Worm (Caenorhabditis elegans) whole organism, L4 larva: ENCODE data around the gene oops-1.

Source experiments
- F49E8.2 ChIP-seq: sonication (generic microtip); optimal IDR thresholded peaks from 2 replicates; lab custom pipeline; 2016; ENCODE audit warnings: missing compliant biosample characterization, mild to moderate bottlenecking, missing genetic modification characterization, borderline replicate concordance
- R02D3.7 ChIP-seq: fragments of 150-350 bp; sonication (generic microtip); optimal IDR thresholded peaks from 3 replicates; lab custom pipeline; 2014; ENCODE audit warnings: missing biosample characterization, missing genetic modification characterization
- Y48G9A.11 ChIP-seq: fragments of 200-800 bp; sonication (Bioruptor generic); IDR thresholded peaks from 2 replicates; pipeline ENCODE4 v1.3.6; 2022; ENCODE audit warnings: missing genetic modification reagents, missing genetic modification characterization, missing compliant biosample characterization
- Y75B8A.6 ChIP-seq: fragments of 200-800 bp; sonication (Bioruptor generic); IDR thresholded peaks from 2 replicates; pipeline ENCODE4 v1.3.6; 2022; ENCODE audit warnings: missing genetic modification reagents, missing genetic modification characterization, missing compliant biosample characterization
- ZK337.2 ChIP-seq: fragments of 200-800 bp; sonication (Bioruptor generic); IDR thresholded peaks from 2 replicates; pipeline ENCODE4 v1.3.6; 2022; ENCODE audit warnings: missing genetic modification reagents, missing genetic modification characterization, missing compliant biosample characterization
- aha-1 ChIP-seq: fragments of 150-350 bp; peaks from one replicate; lab custom pipeline; 2014; ENCODE audit warnings: missing biosample characterization, missing genetic modification characterization
- daf-16 ChIP-seq, 3 experiments: sonication (generic microtip); optimal IDR thresholded peaks; 2 replicates each; lab custom pipeline; 2016 to 2017; ENCODE audit warnings: missing genetic modification characterization in 3 of 3, missing genetic modification reagents in 3 of 3, mild to moderate bottlenecking in 2 of 3, missing compliant biosample characterization in 2 of 3, missing biosample characterization in 1 of 3, moderate library complexity in 1 of 3
- hlh-11 ChIP-seq: fragments of 200-800 bp; sonication (Bioruptor generic); optimal IDR thresholded peaks from 2 replicates; lab custom pipeline; 2018; ENCODE audit warnings: mild to moderate bottlenecking, missing genetic modification characterization, missing compliant biosample characterization
- hlh-30 ChIP-seq: sonication (generic microtip); optimal IDR thresholded peaks from 2 replicates; lab custom pipeline; 2017; ENCODE audit warnings: antibody characterized with exemption, mild to moderate bottlenecking, missing genetic modification characterization, missing compliant biosample characterization; ENCODE audit not compliant: insufficient read depth
- lin-29 ChIP-seq: fragments of 200-800 bp; sonication (Bioruptor generic); IDR thresholded peaks from 2 replicates; pipeline ENCODE4 v1.3.6; 2022; ENCODE audit warnings: missing genetic modification reagents, missing genetic modification characterization, missing compliant biosample characterization
- lin-38 ChIP-seq: fragments of 200-800 bp; sonication (Bioruptor generic); IDR thresholded peaks from 2 replicates; pipeline ENCODE4 v1.3.6; 2022; ENCODE audit warnings: missing genetic modification reagents, missing genetic modification characterization, missing compliant biosample characterization
- lin-39 ChIP-seq: fragments of 150-350 bp; optimal IDR thresholded peaks from 2 replicates; lab custom pipeline; 2014; ENCODE audit warnings: missing biosample characterization, missing genetic modification reagents, missing genetic modification characterization
- madf-9 ChIP-seq: fragments of 200-800 bp; sonication (Bioruptor generic); conservative IDR thresholded peaks from 2 replicates; pipeline ENCODE4 v1.3.6; 2022; ENCODE audit warnings: missing genetic modification reagents, missing genetic modification characterization, missing compliant biosample characterization
- mdt-29 ChIP-seq: fragments of 200-800 bp; sonication (Bioruptor generic); IDR thresholded peaks from 2 replicates; pipeline ENCODE4 v1.3.6; 2022; ENCODE audit warnings: missing genetic modification reagents, missing genetic modification characterization, missing compliant biosample characterization
- mxl-3 ChIP-seq: fragments of 200-800 bp; sonication (Bioruptor generic); optimal IDR thresholded peaks from 2 replicates; lab custom pipeline; 2018; ENCODE audit warnings: mild to moderate bottlenecking, missing genetic modification characterization, missing compliant biosample characterization
- nhr-11 ChIP-seq: fragments of 150-350 bp; optimal IDR thresholded peaks from 2 replicates; lab custom pipeline; 2014; ENCODE audit warnings: missing biosample characterization, missing genetic modification characterization
- nhr-25 ChIP-seq: sonication (generic microtip); optimal IDR thresholded peaks from 2 replicates; lab custom pipeline; 2017; ENCODE audit warnings: missing genetic modification characterization, mild to moderate bottlenecking, missing compliant biosample characterization, antibody characterized with exemption, moderate library complexity, borderline replicate concordance; ENCODE audit not compliant: insufficient read depth
- nhr-28 ChIP-seq: fragments of 150-350 bp; optimal IDR thresholded peaks from 2 replicates; lab custom pipeline; 2014; ENCODE audit warnings: missing biosample characterization, missing genetic modification characterization
- nhr-6 ChIP-seq: fragments of 150-350 bp; optimal IDR thresholded peaks from 2 replicates; lab custom pipeline; 2014; ENCODE audit warnings: missing biosample characterization, missing genetic modification characterization
- nhr-76 ChIP-seq: fragments of 150-350 bp; optimal IDR thresholded peaks from 2 replicates; lab custom pipeline; 2014; ENCODE audit warnings: missing biosample characterization, missing genetic modification characterization
- nhr-77 ChIP-seq: fragments of 150-350 bp; optimal IDR thresholded peaks from 2 replicates; lab custom pipeline; 2014; ENCODE audit warnings: missing biosample characterization, missing genetic modification characterization
- php-3 ChIP-seq: fragments of 200-800 bp; sonication (Bioruptor generic); IDR thresholded peaks from 2 replicates; pipeline ENCODE4 v1.3.6; 2022; ENCODE audit warnings: missing genetic modification reagents, missing genetic modification characterization, missing compliant biosample characterization
- set-16 ChIP-seq: fragments of 200-800 bp; sonication (Bioruptor generic); IDR thresholded peaks from 2 replicates; pipeline ENCODE4 v1.3.6; 2022; ENCODE audit warnings: missing genetic modification reagents, missing genetic modification characterization, missing compliant biosample characterization
- snpc-1.2 ChIP-seq: fragments of 200-800 bp; sonication (Bioruptor generic); IDR thresholded peaks from 2 replicates; pipeline ENCODE4 v1.3.6; 2022; ENCODE audit warnings: missing genetic modification reagents, missing genetic modification characterization, missing compliant biosample characterization
- snpc-4 ChIP-seq: fragments of 150-350 bp; optimal IDR thresholded peaks from 2 replicates; lab custom pipeline; 2014; ENCODE audit warnings: missing biosample characterization, missing genetic modification characterization
- spr-1 ChIP-seq: sonication (generic microtip); optimal IDR thresholded peaks from 2 replicates; lab custom pipeline; 2016; ENCODE audit warnings: mild to moderate bottlenecking, missing genetic modification characterization, missing compliant biosample characterization
- spr-3 ChIP-seq: fragments of 200-800 bp; sonication (Bioruptor generic); optimal IDR thresholded peaks from 2 replicates; lab custom pipeline; 2018; ENCODE audit warnings: mild to moderate bottlenecking, missing genetic modification characterization, missing compliant biosample characterization
- tra-1 ChIP-seq: fragments of 200-800 bp; sonication (Bioruptor generic); IDR thresholded peaks from 2 replicates; pipeline ENCODE4 v1.3.6; 2022; ENCODE audit warnings: missing genetic modification reagents, missing genetic modification characterization, missing compliant biosample characterization
- unc-130 ChIP-seq: sonication (generic microtip); optimal IDR thresholded peaks from 2 replicates; lab custom pipeline; 2016; ENCODE audit warnings: missing genetic modification reagents, missing genetic modification characterization, missing compliant biosample characterization
- unc-62 ChIP-seq, 3 experiments: fragments of 150-350 bp in 1 of 3; sonication (generic microtip); optimal IDR thresholded peaks in 2 of 3; peaks in 1 of 3; 1 replicate in 1 of 3; 2 replicates in 2 of 3; lab custom pipeline; 2014 to 2017; ENCODE audit warnings: missing biosample characterization in 3 of 3, missing genetic modification characterization in 3 of 3, missing genetic modification reagents in 3 of 3, missing genotype in 1 of 3
- zip-11 ChIP-seq: fragments of 200-800 bp; sonication (Bioruptor generic); IDR thresholded peaks from 2 replicates; pipeline ENCODE4 v1.3.6; 2022; ENCODE audit warnings: missing genetic modification characterization, missing compliant biosample characterization
- zip-2 ChIP-seq: fragments of 150-350 bp; optimal IDR thresholded peaks from 2 replicates; lab custom pipeline; 2014; ENCODE audit warnings: missing biosample characterization, missing genetic modification characterization

The oops-1 gene

DNA sequence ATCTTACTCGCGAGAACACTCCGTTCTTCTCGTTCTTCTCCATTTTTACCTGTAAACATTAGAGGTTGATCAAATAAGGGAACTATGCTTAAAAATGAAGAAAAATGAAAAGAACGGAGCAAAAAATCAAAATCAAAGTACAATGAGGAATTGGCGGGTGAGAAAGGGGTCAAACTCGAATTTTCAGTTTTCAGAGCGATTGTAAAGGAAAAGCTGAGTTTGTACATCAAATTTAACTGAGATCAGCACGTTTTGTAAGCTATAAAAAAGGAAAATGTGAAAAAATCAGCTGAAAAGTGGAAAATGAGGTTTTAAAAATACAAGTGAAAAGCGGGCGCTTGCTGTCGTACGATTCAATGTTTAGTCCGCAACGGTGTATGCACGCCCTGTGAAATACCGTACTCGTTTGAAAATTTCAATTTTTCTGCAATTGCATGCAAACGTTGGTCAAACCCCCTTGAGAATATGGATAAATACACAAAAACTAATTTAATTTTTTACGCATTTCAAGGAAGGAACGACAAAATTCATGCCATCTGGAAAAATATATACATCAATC, at the start of gene oops-1:
oops-1 (minus strand) TSS at position 51 of the 559 bp plus-strand sequence.
- TF ChIP-seq snpc-1.2 (peak; percentile 89), hlh-11 (tag; lab: Kevin White, UChicago) (no peak)

DNA sequence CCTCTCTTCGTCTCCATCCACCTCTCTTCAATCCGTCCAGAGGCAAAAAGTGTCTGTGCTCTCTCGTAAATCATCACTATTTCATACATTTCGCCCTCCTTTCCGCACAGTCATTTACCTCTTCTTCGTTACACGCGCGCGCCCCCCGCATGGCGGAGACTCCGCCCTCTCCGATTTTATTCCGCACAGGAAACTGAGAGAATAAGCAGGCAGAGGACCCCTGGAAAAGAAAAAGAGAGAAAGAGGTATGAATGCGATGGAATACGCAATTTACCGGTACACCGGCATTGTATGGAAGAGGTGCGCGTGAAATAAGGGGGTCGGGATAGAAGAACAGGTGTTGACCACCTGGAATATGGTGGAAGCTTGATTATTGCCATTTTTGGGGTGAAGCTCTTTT, 46.8 kb upstream of the oops-1 start:
- TF ChIP-seq mxl-3 (GFP tag; lab: Kevin White, UChicago) (peak; percentile 73), spr-1 (tag; lab: Kevin White, UChicago) (no peak), lin-39 (tag; lab: Kevin White, UChicago) (no peak), set-16 (GFP tag; lab: Robert Waterston, UW) (no peak)

DNA sequence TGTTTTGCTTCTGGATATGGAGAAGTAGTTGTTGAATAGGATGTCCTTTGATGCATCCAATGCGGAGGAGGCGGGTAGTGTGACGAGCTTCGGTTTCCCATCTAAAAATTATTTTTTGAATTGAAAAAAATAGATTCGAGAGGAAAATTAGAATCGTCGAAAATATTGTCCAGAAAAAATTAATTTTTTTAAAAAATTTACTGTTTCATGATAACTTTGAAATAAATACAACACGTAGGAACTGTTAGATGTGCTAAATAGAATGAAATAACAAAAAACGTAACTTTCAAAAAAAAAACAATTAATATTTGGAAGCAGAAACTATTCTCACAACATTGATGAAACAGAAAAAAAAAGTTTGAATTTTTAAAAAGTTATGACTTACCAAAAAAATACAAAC, 45.9 kb upstream of the oops-1 start, which contains the start of gene C06E7.4:
C06E7.4 (minus strand) TSS at position 101 of the 400 bp plus-strand sequence.
- TF ChIP-seq unc-130 (GFP tag; lab: Kevin White, UChicago) (no peak), spr-3 (GFP tag; lab: Kevin White, UChicago) (no peak), unc-62 (GFP tag; optimal IDR thresholded peaks at IDR 0.05 in 1 of 2; lab: Kevin White, UChicago) (peak in 1 of 2 experiments; percentile 88), unc-62 (tag; optimal IDR thresholded peaks at IDR 0.05; lab: Kevin White, UChicago) (no peak), mdt-29 (GFP tag; lab: Robert Waterston, UW) (no peak), daf-16 (GFP tag; optimal IDR thresholded peaks at IDR 0.05; lab: Kevin White, UChicago) (no peak), daf-16 (tag; optimal IDR thresholded peaks at IDR 0.05; lab: Kevin White, UChicago) (no peak), aha-1 (peak; percentile 79), snpc-4 (no peak)

DNA sequence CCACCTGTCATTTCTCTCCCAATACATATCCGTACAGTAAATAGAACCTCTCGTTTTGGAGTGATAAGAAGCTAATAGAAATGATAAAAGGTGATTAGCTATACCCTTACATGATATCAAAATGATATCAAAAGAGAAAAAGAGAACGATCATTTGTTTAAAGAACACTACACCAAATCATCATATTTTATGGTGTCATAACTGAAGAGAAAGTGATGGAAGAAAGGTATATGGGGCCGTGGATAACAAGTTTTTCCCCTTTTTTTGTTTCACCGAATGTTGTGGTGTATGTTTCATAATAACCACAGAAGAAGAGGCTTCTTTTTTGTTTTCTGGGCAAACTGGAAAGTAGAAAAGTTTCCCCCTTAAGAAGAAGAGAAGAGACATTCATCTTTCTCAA, 44.3 kb upstream of the oops-1 start:
- peak; percentile 0 for TF ChIP-seq mxl-3 (GFP tag; lab: Kevin White, UChicago)
- TF ChIP-seq Y75B8A.6 = no peak
- peak; percentile 78 for TF ChIP-seq nhr-28 (tag; lab: Kevin White, UChicago)

DNA sequence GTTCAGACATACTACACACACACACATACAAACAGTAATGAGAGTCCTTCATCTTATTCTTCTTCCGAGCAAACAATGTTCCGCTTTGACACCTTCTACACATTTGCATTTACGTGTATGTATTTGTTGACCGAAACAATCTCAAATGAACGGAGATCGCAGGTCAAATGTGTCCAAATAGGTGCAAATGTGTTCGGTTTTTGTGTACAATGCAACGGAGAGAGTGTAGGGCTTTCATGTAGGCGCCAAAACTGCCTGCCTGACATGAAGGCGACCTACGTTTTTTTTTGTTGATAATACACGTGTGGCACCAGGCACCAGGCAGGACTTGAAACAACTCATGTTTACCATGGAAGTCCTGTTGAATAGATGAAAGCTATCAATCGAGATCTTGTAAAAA, 43.0 kb upstream of the oops-1 start:
- TF ChIP-seq hlh-30 (tag; lab: Kevin White, UChicago) (no peak), unc-62 (GFP tag; optimal IDR thresholded peaks at IDR 0.05 in 1 of 2; lab: Kevin White, UChicago) (peak in 1 of 2 experiments; percentile 91), unc-62 (tag; optimal IDR thresholded peaks at IDR 0.05; lab: Kevin White, UChicago) (no peak), nhr-77 (tag; lab: Kevin White, UChicago) (no peak), aha-1 (peak; percentile 66), zip-2 (tag; lab: Kevin White, UChicago) (no peak)

DNA sequence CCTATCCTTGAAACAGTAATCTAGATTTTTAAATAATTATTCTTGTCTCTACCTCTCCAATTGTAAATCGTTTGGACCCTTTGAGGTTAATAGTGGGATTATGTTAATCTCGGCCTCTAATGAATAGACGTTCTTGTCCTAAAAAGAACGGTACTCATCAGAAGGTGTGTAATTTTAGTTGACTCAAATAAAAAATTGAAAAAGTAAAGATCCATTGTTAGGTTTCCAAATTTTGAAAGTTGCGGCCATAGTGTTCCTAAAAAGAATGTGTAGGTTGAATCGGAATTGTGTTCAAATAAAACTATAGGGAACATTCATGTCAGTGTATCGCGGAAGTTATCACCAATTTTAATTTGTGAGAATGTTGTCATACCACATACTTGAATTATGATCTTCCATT, 41.7 kb upstream of the oops-1 start:
- no peak for TF ChIP-seq mdt-29 (GFP tag; lab: Robert Waterston, UW)
- TF ChIP-seq unc-62 (GFP tag; optimal IDR thresholded peaks at IDR 0.05 in 1 of 2; lab: Kevin White, UChicago) = peak in 1 of 2 experiments; percentile 93
- TF ChIP-seq unc-62 (tag; optimal IDR thresholded peaks at IDR 0.05; lab: Kevin White, UChicago) = no peak

DNA sequence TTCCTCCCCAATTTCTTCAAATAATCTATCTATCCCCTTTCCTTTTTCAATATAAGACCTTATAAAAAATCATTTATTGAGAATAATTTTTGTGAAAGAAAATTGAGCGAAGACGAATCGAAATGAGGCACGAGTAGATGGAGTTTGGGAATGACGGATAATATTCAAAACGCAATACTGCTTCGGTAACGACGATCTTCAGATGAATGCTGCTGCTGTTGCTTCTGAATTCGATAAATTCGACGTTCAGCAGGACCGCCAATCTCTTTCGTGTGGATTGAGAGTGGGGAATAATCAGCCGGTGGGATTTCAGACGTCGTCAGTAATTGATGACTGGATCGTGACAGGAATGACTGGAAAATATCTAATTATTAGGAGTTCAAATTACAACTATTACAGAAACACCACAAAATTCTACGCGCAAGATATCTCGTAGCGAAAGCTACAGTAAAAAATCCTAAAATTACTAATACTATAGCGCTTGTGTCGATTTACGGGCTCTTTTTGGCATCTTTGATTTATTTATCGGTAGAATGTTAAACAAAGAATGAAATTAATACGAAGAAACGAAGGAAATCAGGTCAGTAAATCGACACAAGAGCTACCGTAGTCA, 36.9 kb upstream of the oops-1 start:
- no peak for TF ChIP-seq spr-1 (tag; lab: Kevin White, UChicago)
- TF ChIP-seq F49E8.2 (tag; lab: Kevin White, UChicago) = peak; percentile 58
- TF ChIP-seq lin-29 = no peak
- peak in 1 of 2 experiments; percentile 52 for TF ChIP-seq unc-62 (GFP tag; optimal IDR thresholded peaks at IDR 0.05 in 1 of 2; lab: Kevin White, UChicago)
- no peak for TF ChIP-seq unc-62 (tag; optimal IDR thresholded peaks at IDR 0.05; lab: Kevin White, UChicago)
- no peak for TF ChIP-seq nhr-25
- TF ChIP-seq nhr-6 (tag; lab: Kevin White, UChicago) = no peak
- no peak for TF ChIP-seq madf-9 (GFP tag; lab: Robert Waterston, UW)
- TF ChIP-seq ZK337.2 (GFP tag; lab: Robert Waterston, UW) = no peak
- no peak for TF ChIP-seq R02D3.7 (tag; lab: Kevin White, UChicago)
- no peak for TF ChIP-seq php-3 (GFP tag; lab: Robert Waterston, UW)
- peak; percentile 59; the same call in 1 of the 2 replicates for TF ChIP-seq snpc-1.2
- peak; percentile 32; the same call in 1 of the 2 replicates for TF ChIP-seq lin-38
- no peak for TF ChIP-seq nhr-11 (tag; lab: Kevin White, UChicago)
- TF ChIP-seq Y48G9A.11 (GFP tag; lab: Robert Waterston, UW) = 0 out of 2 replicates have a peak, but pooled peaks have one; percentile 9
- no peak for TF ChIP-seq zip-11 (GFP tag; lab: Robert Waterston, UW)
- no peak for TF ChIP-seq mdt-29 (GFP tag; lab: Robert Waterston, UW)
- TF ChIP-seq tra-1 (GFP tag; lab: Robert Waterston, UW) = no peak
- no peak for TF ChIP-seq nhr-76
